Fruit fly (Drosophila melanogaster): Measurements from ENCODE around the gene CG6664.

The CG6664 gene

dm6 chr3L:16986062-16987013, 29.6 kb downstream of the CG6664 start (continued):
- TF ChIP-seq CG34376 (GFP tag; optimal IDR thresholded peaks at IDR 0.05): peak; percentile 2
- no peak for TF ChIP-seq ftz-f1 (GFP tag; optimal IDR thresholded peaks at IDR 0.05)
- TF ChIP-seq Asciz (GFP tag; optimal IDR thresholded peaks at IDR 0.05): peak; percentile 60
- peak; percentile 48 for TF ChIP-seq CG4820 (GFP tag; optimal IDR thresholded peaks at IDR 0.05)
- TF ChIP-seq CG2129 (GFP tag; IDR thresholded peaks at IDR 0.05; ENCODE audit: partially characterized antibody): no peak
- no peak for TF ChIP-seq CG15073 (GFP tag; optimal IDR thresholded peaks at IDR 0.05)
- TF ChIP-seq gem (tag; optimal IDR thresholded peaks at IDR 0.05): peak; percentile 71
- no peak for TF ChIP-seq slou (GFP tag; optimal IDR thresholded peaks at IDR 0.05)
- TF ChIP-seq her (GFP tag; optimal IDR thresholded peaks at IDR 0.05): no peak
- TF ChIP-seq CG2712 (tag; optimal IDR thresholded peaks at IDR 0.05): peak; percentile 40
- TF ChIP-seq jumu (GFP tag; optimal IDR thresholded peaks at IDR 0.05): no peak
- no peak for TF ChIP-seq dimm (GFP tag; IDR thresholded peaks at IDR 0.05)
- TF ChIP-seq pita (GFP tag; optimal IDR thresholded peaks at IDR 0.05): no peak
- TF ChIP-seq CG11504 (tag; optimal IDR thresholded peaks at IDR 0.05): peak; percentile 81
- no peak for TF ChIP-seq CG6813 (GFP tag; optimal IDR thresholded peaks at IDR 0.05)
- peak; percentile 46; the same call in 1 of the 3 replicates for TF ChIP-seq Dbx (GFP tag; IDR thresholded peaks at IDR 0.05)
- peak; percentile 16 for TF ChIP-seq D19A (tag; optimal IDR thresholded peaks at IDR 0.05)
- TF ChIP-seq psq (GFP tag; optimal IDR thresholded peaks at IDR 0.05): no peak
- no peak for TF ChIP-seq Stat92E (GFP tag; optimal IDR thresholded peaks at IDR 0.05)
- peak; percentile 34 for TF ChIP-seq CG1529 (GFP tag; optimal IDR thresholded peaks at IDR 0.05)
- no peak for TF ChIP-seq Myb (GFP tag; optimal IDR thresholded peaks at IDR 0.05)
- peak; percentile 71 for TF ChIP-seq CoRest (tag; optimal IDR thresholded peaks at IDR 0.05)
- TF ChIP-seq onecut (GFP tag; IDR thresholded peaks at IDR 0.05): no peak
- no peak for TF ChIP-seq repo (GFP tag; optimal IDR thresholded peaks at IDR 0.05)
- TF ChIP-seq Blimp-1 (GFP tag; optimal IDR thresholded peaks at IDR 0.05): no peak
- TF ChIP-seq CG3995 (GFP tag; optimal IDR thresholded peaks at IDR 0.05): no peak
- peak; percentile 65; the same call in 2 of the 3 replicates for TF ChIP-seq Mrtf (GFP tag; IDR thresholded peaks at IDR 0.05)
- peak; percentile 38 for TF ChIP-seq CG13624 (GFP tag; optimal IDR thresholded peaks at IDR 0.05)
- TF ChIP-seq CG18619 (GFP tag; optimal IDR thresholded peaks at IDR 0.05): peak; percentile 66
- TF ChIP-seq HHEX (GFP tag; optimal IDR thresholded peaks at IDR 0.05): peak; percentile 5
- TF ChIP-seq CG7839 (tag; optimal IDR thresholded peaks at IDR 0.05): peak; percentile 69
- TF ChIP-seq unpg (GFP tag; optimal IDR thresholded peaks at IDR 0.05): peak; percentile 9
- no peak for TF ChIP-seq aop (GFP tag; IDR thresholded peaks at IDR 0.05)
- no peak for TF ChIP-seq Sin3A (optimal IDR thresholded peaks at IDR 0.05)
- TF ChIP-seq esg (GFP tag; conservative IDR thresholded peaks at IDR 0.05): 0 out of 2 replicates have a peak, but pooled peaks have one; percentile 15
- TF ChIP-seq grau (tag; optimal IDR thresholded peaks at IDR 0.05): peak; percentile 58
- 0 out of 2 replicates have a peak, but pooled peaks have one; percentile 18 for TF ChIP-seq seq (GFP tag; IDR thresholded peaks at IDR 0.05)
- no peak for TF ChIP-seq CG2202 (tag; optimal IDR thresholded peaks at IDR 0.05)
- no peak for TF ChIP-seq Bteb2 (GFP tag; optimal IDR thresholded peaks at IDR 0.05)
- no peak for TF ChIP-seq GATAe (GFP tag; conservative IDR thresholded peaks at IDR 0.05)
- TF ChIP-seq Aef1 (GFP tag; IDR thresholded peaks at IDR 0.05): 0 out of 3 replicates have a peak, but pooled peaks have one; percentile 18
- TF ChIP-seq Hr3 (GFP tag; optimal IDR thresholded peaks at IDR 0.05): peak; percentile 29
- TF ChIP-seq grn (GFP tag; optimal IDR thresholded peaks at IDR 0.05): no peak
- peak; percentile 33 for TF ChIP-seq CG16863 (GFP tag; optimal IDR thresholded peaks at IDR 0.05)
- no peak for TF ChIP-seq HmgD (GFP tag; optimal IDR thresholded peaks at IDR 0.05)
- TF ChIP-seq CG31365 (tag; optimal IDR thresholded peaks at IDR 0.05): no peak
- peak; percentile 49; the same call in 1 of the 2 replicates for TF ChIP-seq Ada2b (GFP tag; IDR thresholded peaks at IDR 0.05)
- TF ChIP-seq CG8765 (GFP tag; IDR thresholded peaks at IDR 0.05): no peak
- no peak for TF ChIP-seq Opbp (GFP tag; IDR thresholded peaks at IDR 0.05; ENCODE audit: partially characterized antibody)
